Worm (Caenorhabditis elegans): Measurements from ENCODE around the gene W09D10.5.

Gene W09D10.5

ce11 chrIII:10720170-10720569, 8.8 kb upstream of the W09D10.5 start (continued):
- TF ChIP-seq nhr-80 (tag; optimal IDR thresholded peaks at IDR 0.05) = peak; percentile 95
- no peak for TF ChIP-seq unc-130 (GFP tag; optimal IDR thresholded peaks at IDR 0.05)
- peak; percentile 57 for TF ChIP-seq tlf-1 (GFP tag; optimal IDR thresholded peaks at IDR 0.05)

ce11 chrIII:10719057-10719456, 7.7 kb upstream of the W09D10.5 start:
- peak; percentile 32 for TF ChIP-seq nhr-80 (tag; optimal IDR thresholded peaks at IDR 0.05)
- TF ChIP-seq C06A6.2 (GFP tag; conservative IDR thresholded peaks at IDR 0.05) = no peak
- TF ChIP-seq F55B11.4 (tag; optimal IDR thresholded peaks at IDR 0.05; ENCODE audit: borderline replicate concordance, insufficient read depth) = no peak
- 0 out of 2 replicates have a peak, but pooled peaks have one; percentile 22 for TF ChIP-seq ekl-4 (GFP tag; IDR thresholded peaks at IDR 0.05)
- no peak for TF ChIP-seq efl-1 (GFP tag; optimal IDR thresholded peaks at IDR 0.05)
- TF ChIP-seq pbrm-1 (GFP tag; IDR thresholded peaks at IDR 0.05) = 0 out of 2 replicates have a peak, but pooled peaks have one; percentile 9
- TF ChIP-seq Y53G8AR.9 (GFP tag; conservative IDR thresholded peaks at IDR 0.05) = no peak
- TF ChIP-seq ztf-6 (GFP tag; IDR thresholded peaks at IDR 0.05) = no peak
- TF ChIP-seq lin-35 (GFP tag; optimal IDR thresholded peaks at IDR 0.05) = no peak
- TF ChIP-seq mcd-1 (GFP tag; IDR thresholded peaks at IDR 0.05) = 0 out of 2 replicates have a peak, but pooled peaks have one; percentile 20
- TF ChIP-seq atf-7 (tag; optimal IDR thresholded peaks at IDR 0.05) = peak; percentile 18
- no peak for TF ChIP-seq unc-130 (GFP tag; optimal IDR thresholded peaks at IDR 0.05)
- peak; percentile 24 for TF ChIP-seq nfyb-1 (GFP tag; IDR thresholded peaks at IDR 0.05)
- peak; percentile 23 for TF ChIP-seq ztf-26 (tag; optimal IDR thresholded peaks at IDR 0.05)
- 0 out of 2 replicates have a peak, but pooled peaks have one; percentile 66 for TF ChIP-seq cebp-2 (GFP tag; IDR thresholded peaks at IDR 0.05)
- peak; percentile 38 for TF ChIP-seq chd-7 (tag; optimal IDR thresholded peaks at IDR 0.05)
- TF ChIP-seq lsl-1 (GFP tag; optimal IDR thresholded peaks at IDR 0.05) = no peak
- no peak for TF ChIP-seq Y53F4B.3 (GFP tag; IDR thresholded peaks at IDR 0.05)
- peak; percentile 11 for TF ChIP-seq lin-40 (tag; optimal IDR thresholded peaks at IDR 0.05)
- TF ChIP-seq ama-1 (optimal IDR thresholded peaks at IDR 0.05) = peak; percentile 52
- no peak for TF ChIP-seq ama-1 (GFP tag; optimal IDR thresholded peaks at IDR 0.05)
- peak; percentile 26; the same call in 1 of the 2 replicates for TF ChIP-seq lin-26 (GFP tag; IDR thresholded peaks at IDR 0.05)
- 0 out of 2 replicates have a peak, but pooled peaks have one; percentile 40 for TF ChIP-seq zfh-2 (GFP tag; conservative IDR thresholded peaks at IDR 0.05)
- TF ChIP-seq athp-1 (tag; optimal IDR thresholded peaks at IDR 0.05) = no peak

- no peak for TF ChIP-seq ceh-27 (GFP tag; optimal IDR thresholded peaks at IDR 0.05)
- peak in 1 of 2 experiments; percentile 14 for TF ChIP-seq let-607 (tag; optimal IDR thresholded peaks at IDR 0.05)
These were observed 6.7 kb upstream of the W09D10.5 start for ce11 chrIII:10718078-10718477.

- TF ChIP-seq ceh-27 (GFP tag; optimal IDR thresholded peaks at IDR 0.05) = peak; percentile 32
- TF ChIP-seq nfyb-1 (GFP tag; IDR thresholded peaks at IDR 0.05) = peak; percentile 80
- peak; percentile 57; the same call in 1 of the 2 replicates for TF ChIP-seq dox-1 (GFP tag; IDR thresholded peaks at IDR 0.05)
- no peak for TF ChIP-seq nhr-90 (tag; optimal IDR thresholded peaks at IDR 0.05)
- TF ChIP-seq efl-1 (GFP tag; optimal IDR thresholded peaks at IDR 0.05) = no peak
- TF ChIP-seq madf-10 (tag; optimal IDR thresholded peaks at IDR 0.05) = peak; percentile 41
- TF ChIP-seq B0261.1 (tag; optimal IDR thresholded peaks at IDR 0.05) = no peak
- TF ChIP-seq egl-18 (GFP tag; IDR thresholded peaks at IDR 0.05) = no peak
- no peak for TF ChIP-seq ets-4 (GFP tag; optimal IDR thresholded peaks at IDR 0.05)
- peak; percentile 2 for TF ChIP-seq F23B12.7 (tag; optimal IDR thresholded peaks at IDR 0.05; ENCODE audit: insufficient read depth)
- TF ChIP-seq ccch-3 (GFP tag; optimal IDR thresholded peaks at IDR 0.05) = no peak
- peak; percentile 45 for TF ChIP-seq die-1 (tag; optimal IDR thresholded peaks at IDR 0.05)
- TF ChIP-seq chd-7 (tag; optimal IDR thresholded peaks at IDR 0.05) = peak; percentile 60
- no peak for TF ChIP-seq lsy-27 (tag; optimal IDR thresholded peaks at IDR 0.05; ENCODE audit: borderline replicate concordance, insufficient read depth)
- TF ChIP-seq ceh-91 (GFP tag; IDR thresholded peaks at IDR 0.05) = no peak
- TF ChIP-seq lin-26 (GFP tag; IDR thresholded peaks at IDR 0.05) = peak; percentile 40; the same call in 1 of the 2 replicates
- no peak for TF ChIP-seq F49E8.2 (tag; optimal IDR thresholded peaks at IDR 0.05; ENCODE audit: insufficient read depth)
- TF ChIP-seq Y53G8AR.9 (GFP tag; conservative IDR thresholded peaks at IDR 0.05) = no peak
- no peak for TF ChIP-seq Y53F4B.3 (GFP tag; IDR thresholded peaks at IDR 0.05)
- TF ChIP-seq F37B4.10 (GFP tag; IDR thresholded peaks at IDR 0.05) = 0 out of 2 replicates have a peak, but pooled peaks have one; percentile 52
- no peak for TF ChIP-seq aptf-2 (GFP tag; conservative IDR thresholded peaks at IDR 0.05)
- TF ChIP-seq fkh-3 (tag; optimal IDR thresholded peaks at IDR 0.05) = no peak
- no peak for TF ChIP-seq tbx-9 (tag; optimal IDR thresholded peaks at IDR 0.05; ENCODE audit: borderline replicate concordance)
These were observed 6.1 kb upstream of the W09D10.5 start for ce11 chrIII:10717479-10717878.

Data from whole organism, young adult.